Fruit fly (Drosophila melanogaster) whole organism, embryonic: ENCODE measurements around the gene Arp2.

Source experiments
- BtbVII ChIP-seq: fragments of 200-800 bp; sonication (Bioruptor generic); optimal IDR thresholded peaks from 3 replicates; lab custom pipeline; 2017; ENCODE audit warnings: missing biosample characterization, mild to moderate bottlenecking, missing genetic modification characterization
- CG10267 ChIP-seq: fragments of 200-800 bp; sonication (Bioruptor generic); optimal IDR thresholded peaks from 2 replicates; lab custom pipeline; 2018; ENCODE audit warnings: missing biosample characterization, mild to moderate bottlenecking, missing genetic modification characterization, moderate library complexity
- CG10654 ChIP-seq: fragments of 200-800 bp; sonication (Bioruptor generic); optimal IDR thresholded peaks from 2 replicates; lab custom pipeline; 2016; ENCODE audit warnings: missing biosample characterization, missing genetic modification characterization
- CG10979 ChIP-seq: fragments of 200-800 bp; sonication (Bioruptor generic); optimal IDR thresholded peaks from 2 replicates; lab custom pipeline; 2018; ENCODE audit warnings: missing biosample characterization, mild to moderate bottlenecking, missing genetic modification characterization, moderate library complexity
- CG11093 ChIP-seq: fragments of 200-800 bp; sonication (Bioruptor generic); IDR thresholded peaks from 3 replicates; pipeline ENCODE4 v1.3.6; 2022; ENCODE audit warnings: missing biosample characterization, missing genetic modification characterization
- CG11696 ChIP-seq: fragments of 200-800 bp; sonication (Bioruptor generic); IDR thresholded peaks from 2 replicates; pipeline ENCODE4 v1.3.6; 2022; ENCODE audit warnings: missing biosample characterization, missing genetic modification characterization
- CG12219 ChIP-seq: fragments of 200-800 bp; sonication (Bioruptor generic); optimal IDR thresholded peaks from 3 replicates; lab custom pipeline; 2018; ENCODE audit warnings: missing biosample characterization, mild to moderate bottlenecking, missing genetic modification characterization
- CG2875 ChIP-seq: fragments of 200-800 bp; sonication (Bioruptor generic); optimal IDR thresholded peaks from 2 replicates; lab custom pipeline; 2017; ENCODE audit warnings: missing biosample characterization, mild to moderate bottlenecking, missing genetic modification characterization, missing genetic modification reagents
- CG32767 ChIP-seq: fragments of 200-800 bp; sonication (Bioruptor generic); IDR thresholded peaks from 2 replicates; pipeline ENCODE4 v1.3.6; 2022; ENCODE audit warnings: missing biosample characterization, missing genetic modification characterization
- CG42726 ChIP-seq: fragments of 200-800 bp; sonication (Bioruptor generic); IDR thresholded peaks from 2 replicates; pipeline ENCODE4 v1.3.6; 2022; ENCODE audit warnings: missing biosample characterization, missing genetic modification characterization; ENCODE audit not compliant: partially characterized antibody
- CG5245 ChIP-seq: fragments of 200-800 bp; sonication (Bioruptor generic); optimal IDR thresholded peaks from 3 replicates; lab custom pipeline; 2016; ENCODE audit warnings: missing biosample characterization, missing genetic modification characterization
- CG7963 ChIP-seq: fragments of 200-800 bp; sonication (Bioruptor generic); IDR thresholded peaks from 3 replicates; pipeline ENCODE4 v1.3.6; 2022; ENCODE audit warnings: missing biosample characterization, missing genetic modification characterization; ENCODE audit not compliant: partially characterized antibody
- CG8765 ChIP-seq: fragments of 200-800 bp; sonication (Bioruptor generic); IDR thresholded peaks from 2 replicates; pipeline ENCODE4 v1.3.6; 2022; ENCODE audit warnings: missing biosample characterization, missing genetic modification characterization
- D ChIP-seq, 2 experiments: fragments of 200-800 bp in 1 of 2; fragments of >200 bp in 1 of 2; sonication (Bioruptor generic) in 1 of 2; optimal IDR thresholded peaks; 2 replicates in 1 of 2; 3 replicates in 1 of 2; lab custom pipeline; 2017; ENCODE audit warnings: mild to moderate bottlenecking in 1 of 2, missing biosample characterization in 1 of 2, missing genetic modification characterization in 1 of 2, missing genetic modification reagents in 1 of 2
- Dek ChIP-seq: fragments of 200-800 bp; sonication (Bioruptor generic); optimal IDR thresholded peaks from 3 replicates; lab custom pipeline; 2019; ENCODE audit warnings: missing biosample characterization, mild to moderate bottlenecking, missing genetic modification characterization, moderate library complexity
- E2f1 ChIP-seq: fragments of 200-800 bp; sonication (Bioruptor generic); IDR thresholded peaks from 2 replicates; pipeline ENCODE4 v1.3.6; 2022; ENCODE audit warnings: missing biosample characterization, missing genetic modification characterization
- H2.0 ChIP-seq: fragments of 200-800 bp; sonication (Bioruptor generic); IDR thresholded peaks from 2 replicates; pipeline ENCODE4 v1.3.6; 2022; ENCODE audit warnings: missing biosample characterization, missing genetic modification characterization
- HLHmδ ChIP-seq: fragments of 200-800 bp; sonication (Bioruptor generic); optimal IDR thresholded peaks from 2 replicates; lab custom pipeline; 2018; ENCODE audit warnings: missing biosample characterization, mild to moderate bottlenecking, missing genetic modification characterization, moderate library complexity
- Hr51 ChIP-seq, 2 experiments: fragments of 200-800 bp; sonication (Bioruptor generic); optimal IDR thresholded peaks; 2 replicates in 1 of 2; 3 replicates in 1 of 2; lab custom pipeline; 2016 to 2018; ENCODE audit warnings: missing biosample characterization in 2 of 2, missing genetic modification characterization in 2 of 2, mild to moderate bottlenecking in 1 of 2, moderate library complexity in 1 of 2
- Kr ChIP-seq: fragments of 200-800 bp; sonication (Bioruptor generic); optimal IDR thresholded peaks from 2 replicates; lab custom pipeline; 2017; ENCODE audit warnings: missing biosample characterization, mild to moderate bottlenecking, missing genetic modification characterization
- NFAT ChIP-seq: fragments of 200-800 bp; sonication (Bioruptor generic); IDR thresholded peaks from 2 replicates; pipeline ENCODE4 v1.3.6; 2022; ENCODE audit warnings: missing biosample characterization, missing genetic modification characterization
- Scr ChIP-seq: fragments of 200-800 bp; sonication (Bioruptor generic); IDR thresholded peaks from 2 replicates; pipeline ENCODE4 v1.3.6; 2022; ENCODE audit warnings: missing biosample characterization, missing genetic modification characterization; ENCODE audit not compliant: partially characterized antibody
- Six4 ChIP-seq: fragments of 200-800 bp; sonication (Bioruptor generic); optimal IDR thresholded peaks from 2 replicates; lab custom pipeline; 2016; ENCODE audit warnings: missing biosample characterization, missing genetic modification characterization
- Sox100B ChIP-seq: fragments of 200-800 bp; sonication (Bioruptor generic); optimal IDR thresholded peaks from 3 replicates; lab custom pipeline; 2018; ENCODE audit warnings: missing biosample characterization, mild to moderate bottlenecking, missing genetic modification characterization
- Sry-β ChIP-seq: fragments of 200-800 bp; sonication (Bioruptor generic); optimal IDR thresholded peaks from 2 replicates; lab custom pipeline; 2018; ENCODE audit warnings: missing biosample characterization, mild to moderate bottlenecking, missing genetic modification characterization, moderate library complexity
- croc ChIP-seq: fragments of 200-800 bp; sonication (Bioruptor generic); conservative IDR thresholded peaks from 3 replicates; pipeline ENCODE4 v1.3.6; 2022; ENCODE audit warnings: missing biosample characterization, missing genetic modification characterization
- dmrt99B ChIP-seq: fragments of 200-800 bp; sonication (Bioruptor generic); optimal IDR thresholded peaks from 2 replicates; lab custom pipeline; 2018; ENCODE audit warnings: missing biosample characterization, mild to moderate bottlenecking, missing genetic modification characterization, moderate library complexity
- en ChIP-seq: fragments of 200-800 bp; sonication (Bioruptor generic); optimal IDR thresholded peaks from 2 replicates; lab custom pipeline; 2016; ENCODE audit warnings: missing biosample characterization, missing genetic modification characterization
- ewg ChIP-seq: fragments of 200-800 bp; sonication (Bioruptor generic); optimal IDR thresholded peaks from 3 replicates; lab custom pipeline; 2017; ENCODE audit warnings: mild to moderate bottlenecking, missing biosample characterization, missing genetic modification reagents, missing genetic modification characterization
- kay ChIP-seq: fragments of 200-800 bp; sonication (Bioruptor generic); optimal IDR thresholded peaks from 2 replicates; lab custom pipeline; 2016; ENCODE audit warnings: missing biosample characterization, missing genetic modification characterization
- ken ChIP-seq: fragments of 200-800 bp; sonication (Bioruptor generic); IDR thresholded peaks from 3 replicates; pipeline ENCODE4 v1.3.6; 2022; ENCODE audit warnings: missing biosample characterization, missing genetic modification characterization
- maf-S ChIP-seq: fragments of 200-800 bp; sonication (Bioruptor generic); optimal IDR thresholded peaks from 2 replicates; lab custom pipeline; 2016; ENCODE audit warnings: missing biosample characterization, missing genetic modification characterization
- phol ChIP-seq: fragments of 200-800 bp; sonication (Bioruptor generic); optimal IDR thresholded peaks from 3 replicates; lab custom pipeline; 2018; ENCODE audit warnings: missing biosample characterization, mild to moderate bottlenecking, missing genetic modification characterization, moderate library complexity
- pnt ChIP-seq: fragments of 200-800 bp; sonication (Bioruptor generic); optimal IDR thresholded peaks from 3 replicates; lab custom pipeline; 2016; ENCODE audit warnings: missing biosample characterization, missing genetic modification characterization
- pros ChIP-seq: fragments of 200-800 bp; sonication (Bioruptor generic); optimal IDR thresholded peaks from 3 replicates; lab custom pipeline; 2019; ENCODE audit warnings: missing biosample characterization, mild to moderate bottlenecking, missing genetic modification characterization, moderate library complexity
- pzg ChIP-seq: fragments of 200-800 bp; sonication (Bioruptor generic); optimal IDR thresholded peaks from 3 replicates; lab custom pipeline; 2018; ENCODE audit warnings: missing biosample characterization, mild to moderate bottlenecking, missing genetic modification characterization, moderate library complexity
- ranshi ChIP-seq: fragments of 200-800 bp; sonication (Bioruptor generic); IDR thresholded peaks from 2 replicates; pipeline ENCODE4 v1.3.6; 2022; ENCODE audit warnings: missing biosample characterization, missing genetic modification characterization
- repo ChIP-seq: fragments of 200-800 bp; sonication (Bioruptor generic); optimal IDR thresholded peaks from 2 replicates; lab custom pipeline; 2016; ENCODE audit warnings: missing biosample characterization, missing genetic modification characterization
- row ChIP-seq: fragments of 200-800 bp; sonication (Bioruptor generic); IDR thresholded peaks from 3 replicates; pipeline ENCODE4 v1.3.6; 2022; ENCODE audit warnings: missing biosample characterization, missing genetic modification characterization
- sc ChIP-seq, 3 experiments: fragments of >200 bp in 2 of 3; fragments of 200-800 bp in 1 of 3; sonication (Bioruptor generic) in 1 of 3; optimal IDR thresholded peaks; 2 replicates in 2 of 3; 3 replicates in 1 of 3; lab custom pipeline; 2017; ENCODE audit warnings: mild to moderate bottlenecking in 1 of 3, missing biosample characterization in 1 of 3, missing genetic modification characterization in 1 of 3, missing genetic modification reagents in 1 of 3
- tin ChIP-seq: fragments of 200-800 bp; sonication (Bioruptor generic); optimal IDR thresholded peaks from 3 replicates; lab custom pipeline; 2016; ENCODE audit warnings: missing biosample characterization, missing genetic modification characterization
- tio ChIP-seq: fragments of 200-800 bp; sonication (Bioruptor generic); optimal IDR thresholded peaks from 2 replicates; lab custom pipeline; 2017; ENCODE audit warnings: missing biosample characterization, missing genetic modification characterization, inconsistent platforms
- tup ChIP-seq: fragments of 200-800 bp; sonication (Bioruptor generic); optimal IDR thresholded peaks from 2 replicates; lab custom pipeline; 2016; ENCODE audit warnings: missing biosample characterization, mild to moderate bottlenecking, missing genetic modification characterization, moderate library complexity
- tx ChIP-seq: fragments of 200-800 bp; sonication (Bioruptor generic); optimal IDR thresholded peaks from 2 replicates; lab custom pipeline; 2016; ENCODE audit warnings: missing biosample characterization, missing genetic modification characterization
- unc-4 ChIP-seq: fragments of 200-800 bp; sonication (Bioruptor generic); IDR thresholded peaks from 2 replicates; pipeline ENCODE4 v1.3.6; 2022; ENCODE audit warnings: missing biosample characterization, missing genetic modification characterization; ENCODE audit not compliant: partially characterized antibody
- usp ChIP-seq: fragments of >200 bp; optimal IDR thresholded peaks from 2 replicates; lab custom pipeline; 2017; ENCODE audit warnings: missing biosample characterization, missing genetic modification characterization
- wek ChIP-seq: fragments of 200-800 bp; sonication (Bioruptor generic); optimal IDR thresholded peaks from 3 replicates; lab custom pipeline; 2018; ENCODE audit warnings: missing biosample characterization, mild to moderate bottlenecking, missing genetic modification characterization, moderate library complexity
- yki ChIP-seq: fragments of >200 bp; optimal IDR thresholded peaks from 3 replicates; lab custom pipeline; 2018
- zen ChIP-seq: fragments of 200-800 bp; sonication (Bioruptor generic); optimal IDR thresholded peaks from 3 replicates; lab custom pipeline; 2018; ENCODE audit warnings: missing biosample characterization, mild to moderate bottlenecking, missing genetic modification characterization, moderate library complexity
- zfh2 ChIP-seq: fragments of 200-800 bp; sonication (Bioruptor generic); optimal IDR thresholded peaks from 2 replicates; lab custom pipeline; 2016; ENCODE audit warnings: missing biosample characterization, missing genetic modification characterization

Arp2 gene

DNA sequence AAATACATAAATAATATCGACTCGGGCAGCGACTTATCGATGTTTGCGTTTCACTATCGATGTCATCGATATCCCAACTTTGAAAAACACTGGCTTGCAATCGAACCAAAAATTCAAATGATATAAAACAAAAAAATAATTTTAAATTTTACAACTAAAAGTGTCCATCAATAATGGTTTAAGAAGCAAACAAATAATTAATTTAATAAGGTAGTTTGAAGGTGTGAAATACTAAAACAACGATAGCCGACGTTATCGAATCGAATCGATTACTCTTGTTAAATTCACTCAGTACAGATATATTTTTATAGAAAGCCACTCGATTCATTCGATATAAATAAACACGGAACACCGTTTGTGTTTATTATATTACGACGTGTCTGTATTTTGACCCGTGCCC, 39.6 kb upstream of the Arp2 start, which contains the start of the genes SMC3 and Ubc7 (continued):
- TF ChIP-seq repo (no peak), tup (no peak), sc (optimal IDR thresholded peaks at IDR 0.05; lab: Kevin White, UChicago) (no peak), sc (GFP tag; optimal IDR thresholded peaks at IDR 0.05; lab: Kevin White, UChicago) (no peak), row (GFP tag; lab: Robert Waterston, UW) (0 out of 3 replicates have a peak, but pooled peaks have one; percentile 17), CG8765 (GFP tag; lab: Robert Waterston, UW) (no peak), CG5245 (no peak), wek (GFP tag; lab: Kevin White, UChicago) (no peak), usp (no peak), Sry-β (GFP tag; lab: Kevin White, UChicago) (no peak), kay (GFP tag; lab: Kevin White, UChicago) (no peak), CG10267 (peak; percentile 38), unc-4 (peak; percentile 89), CG11093 (GFP tag; lab: Robert Waterston, UW) (no peak), H2.0 (GFP tag; lab: Robert Waterston, UW) (no peak), D (optimal IDR thresholded peaks at IDR 0.05; lab: Kevin White, UChicago) (no peak), D (GFP tag; optimal IDR thresholded peaks at IDR 0.05; lab: Kevin White, UChicago) (no peak), E2f1 (GFP tag; lab: Robert Waterston, UW) (no peak), croc (GFP tag; lab: Robert Waterston, UW) (no peak), en (GFP tag; lab: Kevin White, UChicago) (no peak), ewg (GFP tag; lab: Kevin White, UChicago) (no peak), tin (no peak), CG11696 (no peak), Kr (GFP tag; lab: Kevin White, UChicago) (no peak), Dek (tag; lab: Kevin White, UChicago) (no peak), Six4 (GFP tag; lab: Kevin White, UChicago) (no peak), tio (no peak), maf-S (GFP tag; lab: Kevin White, UChicago) (no peak), CG12219 (GFP tag; lab: Kevin White, UChicago) (no peak), CG10979 (no peak), BtbVII (GFP tag; lab: Kevin White, UChicago) (no peak), HLHmδ (no peak), CG7963 (peak; percentile 86), Sox100B (no peak), CG42726 (peak; percentile 68; the same call in 1 of the 2 replicates), phol (tag; lab: Kevin White, UChicago) (peak; percentile 2), CG32767 (GFP tag; lab: Robert Waterston, UW) (no peak), CG10654 (GFP tag; lab: Kevin White, UChicago) (no peak), yki (lab: Kevin White, UChicago) (no peak), Scr (peak; percentile 94), pnt (GFP tag; lab: Kevin White, UChicago) (no peak), pzg (GFP tag; lab: Kevin White, UChicago) (peak; percentile 28), tx (GFP tag; lab: Kevin White, UChicago) (no peak), CG2875 (no peak), dmrt99B (no peak), ken (GFP tag; lab: Robert Waterston, UW) (no peak), NFAT (GFP tag; lab: Robert Waterston, UW) (no peak), Hr51 (GFP tag; optimal IDR thresholded peaks at IDR 0.05; lab: Kevin White, UChicago) (no peak), zfh2 (GFP tag; lab: Kevin White, UChicago) (no peak), pros (no peak), zen (tag; lab: Kevin White, UChicago) (no peak), ranshi (GFP tag; lab: Robert Waterston, UW) (no peak)
